Fruit fly (Drosophila melanogaster) whole organism, embryonic: ENCODE measurements around the gene CG18095.

Experiments used
- Ada2b ChIP-seq: fragments of 200-800 bp; sonication (Bioruptor generic); IDR thresholded peaks from 2 replicates; pipeline ENCODE4 v1.3.6; 2022; ENCODE audit warnings: missing biosample characterization, missing genetic modification characterization
- Asciz ChIP-seq: fragments of 200-800 bp; sonication (Bioruptor generic); optimal IDR thresholded peaks from 2 replicates; lab custom pipeline; 2017; ENCODE audit warnings: missing biosample characterization, mild to moderate bottlenecking, missing genetic modification characterization, missing genetic modification reagents
- CG10209 ChIP-seq: fragments of 200-800 bp; sonication (Bioruptor generic); optimal IDR thresholded peaks from 3 replicates; lab custom pipeline; 2017; ENCODE audit warnings: missing biosample characterization, mild to moderate bottlenecking, missing genetic modification characterization, missing genetic modification reagents
- CG1024 ChIP-seq: fragments of 200-800 bp; sonication (Bioruptor generic); IDR thresholded peaks from 2 replicates; pipeline ENCODE4 v1.3.6; 2022; ENCODE audit warnings: missing biosample characterization, missing genetic modification characterization
- CG11093 ChIP-seq: fragments of 200-800 bp; sonication (Bioruptor generic); IDR thresholded peaks from 3 replicates; pipeline ENCODE4 v1.3.6; 2022; ENCODE audit warnings: missing biosample characterization, missing genetic modification characterization
- CG11247 ChIP-seq: fragments of 200-800 bp; sonication (Bioruptor generic); IDR thresholded peaks from 2 replicates; pipeline ENCODE4 v1.3.6; 2022; ENCODE audit warnings: missing biosample characterization, missing genetic modification characterization
- CG11560 ChIP-seq: fragments of 200-800 bp; sonication (Bioruptor generic); IDR thresholded peaks from 3 replicates; pipeline ENCODE4 v1.3.6; 2022; ENCODE audit warnings: missing biosample characterization, missing genetic modification characterization
- CG12071 ChIP-seq: fragments of 200-800 bp; sonication (Bioruptor generic); optimal IDR thresholded peaks from 3 replicates; lab custom pipeline; 2018; ENCODE audit warnings: missing biosample characterization, mild to moderate bottlenecking, missing genetic modification characterization
- CG12236 ChIP-seq: fragments of 200-800 bp; sonication (Bioruptor generic); optimal IDR thresholded peaks from 2 replicates; lab custom pipeline; 2016; ENCODE audit warnings: missing biosample characterization, missing genetic modification characterization
- CG12744 ChIP-seq: fragments of 200-800 bp; sonication (Bioruptor generic); optimal IDR thresholded peaks from 2 replicates; lab custom pipeline; 2016; ENCODE audit warnings: missing biosample characterization, missing genetic modification characterization
- CG13624 ChIP-seq: fragments of 200-800 bp; sonication (Bioruptor generic); optimal IDR thresholded peaks from 2 replicates; lab custom pipeline; 2016; ENCODE audit warnings: missing biosample characterization, missing genetic modification characterization
- CG15479 ChIP-seq: fragments of 200-800 bp; sonication (Bioruptor generic); optimal IDR thresholded peaks from 3 replicates; lab custom pipeline; 2019; ENCODE audit warnings: missing biosample characterization, mild to moderate bottlenecking, missing genetic modification characterization, moderate library complexity
- CG1602 ChIP-seq: fragments of 200-800 bp; sonication (Bioruptor generic); optimal IDR thresholded peaks from 3 replicates; lab custom pipeline; 2016; ENCODE audit warnings: missing biosample characterization, missing genetic modification characterization
- CG16813 ChIP-seq: fragments of 200-800 bp; sonication (Bioruptor generic); IDR thresholded peaks from 3 replicates; pipeline ENCODE4 v1.3.6; 2022; ENCODE audit warnings: missing biosample characterization, missing genetic modification characterization; ENCODE audit not compliant: partially characterized antibody
- CG18476 ChIP-seq: fragments of 200-800 bp; sonication (Bioruptor generic); optimal IDR thresholded peaks from 2 replicates; lab custom pipeline; 2016; ENCODE audit warnings: missing biosample characterization, mild to moderate bottlenecking, missing genetic modification characterization
- CG18599 ChIP-seq: fragments of 200-800 bp; sonication (Bioruptor generic); optimal IDR thresholded peaks from 3 replicates; lab custom pipeline; 2017; ENCODE audit warnings: missing biosample characterization, missing genetic modification characterization, mild to moderate bottlenecking, moderate library complexity, missing genetic modification reagents
- CG31365 ChIP-seq: fragments of 200-800 bp; sonication (Bioruptor generic); optimal IDR thresholded peaks from 2 replicates; lab custom pipeline; 2018; ENCODE audit warnings: missing biosample characterization, mild to moderate bottlenecking, missing genetic modification characterization
- CG4360 ChIP-seq: fragments of 200-800 bp; sonication (Bioruptor generic); IDR thresholded peaks from 2 replicates; pipeline ENCODE4 v1.3.6; 2022; ENCODE audit warnings: missing biosample characterization, missing genetic modification characterization
- CG4404 ChIP-seq: fragments of 200-800 bp; sonication (Bioruptor generic); IDR thresholded peaks from 2 replicates; pipeline ENCODE4 v1.3.6; 2022; ENCODE audit warnings: missing biosample characterization, missing genetic modification characterization
- CG7987 ChIP-seq: fragments of 200-800 bp; sonication (Bioruptor generic); optimal IDR thresholded peaks from 2 replicates; lab custom pipeline; 2018; ENCODE audit warnings: missing biosample characterization, mild to moderate bottlenecking, missing genetic modification characterization, moderate library complexity
- CG8290 ChIP-seq, 3 experiments: fragments of 200-800 bp; sonication (Bioruptor generic); optimal IDR thresholded peaks; 2 replicates each; lab custom pipeline; 2016 to 2019; ENCODE audit warnings: missing biosample characterization in 3 of 3, missing genetic modification characterization in 3 of 3, mild to moderate bottlenecking in 2 of 3, moderate library complexity in 1 of 3
- CG8388 ChIP-seq: fragments of 200-800 bp; sonication (Bioruptor generic); optimal IDR thresholded peaks from 2 replicates; lab custom pipeline; 2019; ENCODE audit warnings: missing biosample characterization, mild to moderate bottlenecking, missing genetic modification characterization, moderate library complexity
- Chrac-16 ChIP-seq: fragments of 200-800 bp; sonication (Bioruptor generic); optimal IDR thresholded peaks from 3 replicates; lab custom pipeline; 2016; ENCODE audit warnings: missing biosample characterization, missing genetic modification characterization
- D19B ChIP-seq: fragments of 200-800 bp; sonication (Bioruptor generic); optimal IDR thresholded peaks from 2 replicates; lab custom pipeline; 2017; ENCODE audit warnings: missing biosample characterization, mild to moderate bottlenecking, missing genetic modification characterization
- ERR ChIP-seq: fragments of 200-800 bp; sonication (Bioruptor generic); optimal IDR thresholded peaks from 2 replicates; lab custom pipeline; 2016; ENCODE audit warnings: missing biosample characterization, missing genetic modification characterization
- HmgD ChIP-seq: fragments of 200-800 bp; sonication (Bioruptor generic); optimal IDR thresholded peaks from 3 replicates; lab custom pipeline; 2016; ENCODE audit warnings: missing biosample characterization, missing genetic modification characterization
- Hmr ChIP-seq: fragments of 200-800 bp; sonication (Bioruptor generic); optimal IDR thresholded peaks from 3 replicates; lab custom pipeline; 2017; ENCODE audit warnings: mild to moderate bottlenecking, missing biosample characterization, missing genetic modification reagents, missing genetic modification characterization
- Mad ChIP-seq: fragments of 200-800 bp; sonication (Bioruptor generic); optimal IDR thresholded peaks from 2 replicates; lab custom pipeline; 2016; ENCODE audit warnings: missing biosample characterization, missing genetic modification characterization
- NC2β ChIP-seq: fragments of 200-800 bp; sonication (Bioruptor generic); optimal IDR thresholded peaks from 2 replicates; lab custom pipeline; 2016; ENCODE audit warnings: missing biosample characterization, missing genetic modification characterization
- Neu2 ChIP-seq: fragments of 200-800 bp; sonication (Bioruptor generic); optimal IDR thresholded peaks from 3 replicates; lab custom pipeline; 2016; ENCODE audit warnings: missing biosample characterization, missing genetic modification characterization, borderline replicate concordance
- Optix ChIP-seq: fragments of 200-800 bp; sonication (Bioruptor generic); IDR thresholded peaks from 3 replicates; pipeline ENCODE4 v1.3.6; 2022; ENCODE audit warnings: missing biosample characterization, missing genetic modification characterization
- Poxn ChIP-seq: fragments of 200-800 bp; sonication (Bioruptor generic); IDR thresholded peaks from 2 replicates; pipeline ENCODE4 v1.3.6; 2022; ENCODE audit warnings: missing biosample characterization, missing genetic modification characterization
- Scr ChIP-seq: fragments of 200-800 bp; sonication (Bioruptor generic); IDR thresholded peaks from 2 replicates; pipeline ENCODE4 v1.3.6; 2022; ENCODE audit warnings: missing biosample characterization, missing genetic modification characterization; ENCODE audit not compliant: partially characterized antibody
- ash1 ChIP-seq: fragments of 200-800 bp; sonication (Bioruptor generic); optimal IDR thresholded peaks from 2 replicates; lab custom pipeline; 2018; ENCODE audit warnings: missing biosample characterization, mild to moderate bottlenecking, missing genetic modification characterization
- ato ChIP-seq: fragments of 200-800 bp; sonication (Bioruptor generic); IDR thresholded peaks from 2 replicates; pipeline ENCODE4 v1.3.6; 2022; ENCODE audit warnings: missing biosample characterization, missing genetic modification characterization; ENCODE audit not compliant: partially characterized antibody
- br ChIP-seq: fragments of >200 bp; optimal IDR thresholded peaks from 2 replicates; lab custom pipeline; 2017
- cwo ChIP-seq: fragments of 200-800 bp; sonication (Bioruptor generic); optimal IDR thresholded peaks from 3 replicates; lab custom pipeline; 2017; ENCODE audit warnings: missing biosample characterization, missing genetic modification characterization, mild to moderate bottlenecking, moderate library complexity, missing genetic modification reagents
- disco-r ChIP-seq: fragments of 200-800 bp; sonication (Bioruptor generic); optimal IDR thresholded peaks from 2 replicates; lab custom pipeline; 2016; ENCODE audit warnings: missing biosample characterization, missing genetic modification characterization
- dysf ChIP-seq: fragments of 200-800 bp; sonication (Bioruptor generic); IDR thresholded peaks from 3 replicates; pipeline ENCODE4 v1.3.6; 2022; ENCODE audit warnings: missing biosample characterization, missing genetic modification characterization
- eve ChIP-seq, 2 experiments: fragments of >200 bp; optimal IDR thresholded peaks; 2 replicates each; lab custom pipeline; 2017; ENCODE audit warnings: missing biosample characterization in 2 of 2, missing genetic modification characterization in 2 of 2
- gsb ChIP-seq: fragments of 200-800 bp; sonication (Bioruptor generic); IDR thresholded peaks from 2 replicates; pipeline ENCODE4 v1.3.6; 2022; ENCODE audit warnings: missing biosample characterization, missing genetic modification characterization
- her ChIP-seq: fragments of 200-800 bp; sonication (Bioruptor generic); optimal IDR thresholded peaks from 2 replicates; lab custom pipeline; 2016; ENCODE audit warnings: missing biosample characterization, missing genetic modification characterization
- lilli ChIP-seq: fragments of 200-800 bp; sonication (Bioruptor generic); optimal IDR thresholded peaks from 3 replicates; lab custom pipeline; 2016; ENCODE audit warnings: missing biosample characterization, missing genetic modification characterization
- mirr ChIP-seq: fragments of 200-800 bp; sonication (Bioruptor generic); optimal IDR thresholded peaks from 3 replicates; lab custom pipeline; 2018; ENCODE audit warnings: missing biosample characterization, mild to moderate bottlenecking, missing genetic modification characterization
- peb ChIP-seq: fragments of 200-800 bp; sonication (Bioruptor generic); IDR thresholded peaks from 2 replicates; pipeline ENCODE4 v1.3.6; 2022; ENCODE audit warnings: missing biosample characterization, missing genetic modification characterization
- phol ChIP-seq: fragments of 200-800 bp; sonication (Bioruptor generic); optimal IDR thresholded peaks from 3 replicates; lab custom pipeline; 2018; ENCODE audit warnings: missing biosample characterization, mild to moderate bottlenecking, missing genetic modification characterization, moderate library complexity
- scrt ChIP-seq: fragments of 200-800 bp; sonication (Bioruptor generic); optimal IDR thresholded peaks from 2 replicates; lab custom pipeline; 2018; ENCODE audit warnings: missing biosample characterization, mild to moderate bottlenecking, missing genetic modification characterization, moderate library complexity
- sd ChIP-seq: fragments of 200-800 bp; sonication (Bioruptor generic); optimal IDR thresholded peaks from 3 replicates; lab custom pipeline; 2018; ENCODE audit warnings: missing biosample characterization, mild to moderate bottlenecking, missing genetic modification characterization, moderate library complexity
- sisA ChIP-seq: fragments of 200-800 bp; sonication (Bioruptor generic); IDR thresholded peaks from 2 replicates; pipeline ENCODE4 v1.3.6; 2022; ENCODE audit warnings: missing biosample characterization, missing genetic modification characterization
- so ChIP-seq: fragments of 200-800 bp; sonication (Bioruptor generic); IDR thresholded peaks from 3 replicates; pipeline ENCODE4 v1.3.6; 2022; ENCODE audit warnings: missing biosample characterization, missing genetic modification characterization

The CG18095 gene

DNA sequence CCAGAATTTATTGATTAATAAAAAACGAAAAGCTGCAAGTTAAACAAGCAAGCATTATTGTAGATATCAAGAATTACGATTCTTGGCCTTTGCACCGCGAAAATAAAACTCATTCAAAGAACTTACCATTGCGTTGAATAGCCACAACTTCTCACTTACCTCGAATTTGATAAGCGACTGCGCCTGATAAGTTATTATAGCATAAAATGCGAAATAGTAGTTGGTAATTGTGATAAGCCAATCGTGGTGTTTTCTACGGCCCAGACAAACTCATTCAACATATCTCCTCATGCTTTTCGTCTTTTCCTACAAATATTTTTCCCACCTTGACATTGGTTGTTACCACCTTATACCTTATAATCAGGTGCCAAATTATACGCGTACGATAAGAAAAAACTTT is 16.2 kb downstream of the CG18095 start (continued):
- TF ChIP-seq CG18599 (peak; percentile 2), CG4360 (GFP tag; lab: Robert Waterston, UW) (no peak), CG12744 (no peak), eve (GFP tag; optimal IDR thresholded peaks at IDR 0.05; lab: Kevin White, UChicago) (peak in 1 of 2 experiments; percentile 36), mirr (peak; percentile 60), CG11560 (tag; lab: Robert Waterston, UW) (no peak)

DNA sequence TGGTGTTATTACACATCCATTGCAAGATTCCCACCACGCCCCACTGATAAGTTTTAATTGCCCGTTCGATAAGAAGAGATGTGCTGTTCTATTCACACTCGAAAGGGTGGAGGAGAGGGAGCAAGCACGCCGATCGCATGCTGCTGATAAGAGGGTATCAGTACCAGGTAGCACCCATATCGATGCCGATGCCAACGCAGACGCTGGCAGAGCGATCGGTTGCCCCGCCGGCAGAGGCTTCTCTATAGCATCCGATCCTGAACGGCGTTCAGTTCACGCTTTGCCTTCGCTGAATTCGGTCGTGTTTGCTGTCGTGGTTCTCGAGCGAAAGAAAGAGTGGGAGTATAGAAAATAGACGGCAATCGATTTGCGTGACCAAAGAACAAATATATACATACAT is 17.9 kb downstream of the CG18095 start:
- TF ChIP-seq cwo (GFP tag; lab: Kevin White, UChicago) (peak; percentile 89), Ada2b (GFP tag; lab: Robert Waterston, UW) (no peak), gsb (GFP tag; lab: Robert Waterston, UW) (no peak), CG7987 (GFP tag; lab: Kevin White, UChicago) (peak; percentile 72), Optix (no peak), Asciz (GFP tag; lab: Kevin White, UChicago) (no peak), Chrac-16 (no peak), lilli (GFP tag; lab: Kevin White, UChicago) (peak; percentile 27), sisA (no peak), CG18476 (GFP tag; lab: Kevin White, UChicago) (no peak), disco-r (GFP tag; lab: Kevin White, UChicago) (no peak), Scr (no peak), HmgD (no peak), scrt (no peak), CG12071 (peak; percentile 5), CG1024 (GFP tag; lab: Robert Waterston, UW) (no peak), CG11093 (GFP tag; lab: Robert Waterston, UW) (0 out of 3 replicates have a peak, but pooled peaks have one; percentile 20), Neu2 (GFP tag; lab: Kevin White, UChicago) (no peak), CG12236 (no peak), NC2β (GFP tag; lab: Kevin White, UChicago) (no peak), peb (no peak), D19B (GFP tag; lab: Kevin White, UChicago) (peak; percentile 18), phol (tag; lab: Kevin White, UChicago) (no peak), dysf (no peak), her (peak; percentile 19), ERR (GFP tag; lab: Kevin White, UChicago) (peak; percentile 19), CG18599 (peak; percentile 49), CG15479 (GFP tag; lab: Kevin White, UChicago) (peak; percentile 89), so (GFP tag; lab: Robert Waterston, UW) (peak; percentile 57; the same call in 1 of the 3 replicates), CG31365 (tag; lab: Kevin White, UChicago) (no peak), CG4404 (GFP tag; lab: Robert Waterston, UW) (no peak), CG11247 (GFP tag; lab: Robert Waterston, UW) (0 out of 2 replicates have a peak, but pooled peaks have one; percentile 11), CG8290 (GFP tag; optimal IDR thresholded peaks at IDR 0.05; lab: Kevin White, UChicago) (no peak), CG8290 (tag; optimal IDR thresholded peaks at IDR 0.05; lab: Kevin White, UChicago) (peak in 1 of 2 experiments; percentile 60), CG16813 (GFP tag; lab: Robert Waterston, UW) (no peak), Hmr (GFP tag; lab: Kevin White, UChicago) (peak; percentile 34), Poxn (GFP tag; lab: Robert Waterston, UW) (no peak), ash1 (GFP tag; lab: Kevin White, UChicago) (no peak), br (lab: Kevin White, UChicago) (no peak), Mad (no peak), CG13624 (no peak), CG10209 (GFP tag; lab: Kevin White, UChicago) (no peak), ato (GFP tag; lab: Robert Waterston, UW) (no peak), CG8388 (GFP tag; lab: Kevin White, UChicago) (no peak), sd (tag; lab: Kevin White, UChicago) (peak; percentile 37), CG1602 (GFP tag; lab: Kevin White, UChicago) (no peak)
